Fruit fly (Drosophila melanogaster) whole organism, prepupa: Measurements from ENCODE around the gene CG3402.

ENCODE experiments used
- Blimp-1 ChIP-seq: fragments of 200-800 bp; sonication (Bioruptor generic); optimal IDR thresholded peaks from 3 replicates; lab custom pipeline; 2017; ENCODE audit warnings: missing biosample characterization, missing genetic modification characterization, mild to moderate bottlenecking, moderate library complexity, missing genetic modification reagents
- CG10669 ChIP-seq: fragments of 200-800 bp; sonication (Bioruptor generic); optimal IDR thresholded peaks from 3 replicates; lab custom pipeline; 2018; ENCODE audit warnings: missing biosample characterization, mild to moderate bottlenecking, missing genetic modification characterization, moderate library complexity
- CG11294 ChIP-seq: fragments of 200-800 bp; sonication (Bioruptor generic); IDR thresholded peaks from 2 replicates; pipeline ENCODE4 v1.3.6; 2022; ENCODE audit warnings: missing biosample characterization, missing genetic modification characterization
- CG11762 ChIP-seq: fragments of 200-800 bp; sonication (Bioruptor generic); optimal IDR thresholded peaks from 3 replicates; lab custom pipeline; 2016; ENCODE audit warnings: missing biosample characterization, missing genetic modification characterization; ENCODE audit not compliant: insufficient read depth
- CG1621 ChIP-seq: fragments of 200-800 bp; sonication (Bioruptor generic); optimal IDR thresholded peaks from 3 replicates; lab custom pipeline; 2018; ENCODE audit warnings: missing biosample characterization, mild to moderate bottlenecking, missing genetic modification characterization
- CG16779 ChIP-seq: fragments of 200-800 bp; sonication (Bioruptor generic); optimal IDR thresholded peaks from 3 replicates; lab custom pipeline; 2017; ENCODE audit warnings: missing biosample characterization, mild to moderate bottlenecking, missing genetic modification characterization
- CG31627 ChIP-seq: fragments of 200-800 bp; sonication (Bioruptor generic); optimal IDR thresholded peaks from 3 replicates; lab custom pipeline; 2016; ENCODE audit warnings: missing biosample characterization, missing genetic modification characterization
- CG3919 ChIP-seq: fragments of 200-800 bp; sonication (Bioruptor generic); optimal IDR thresholded peaks from 3 replicates; lab custom pipeline; 2016; ENCODE audit warnings: missing biosample characterization, missing genetic modification characterization
- CG6163 ChIP-seq: fragments of 200-800 bp; sonication (Bioruptor generic); IDR thresholded peaks from 3 replicates; pipeline ENCODE4 v1.3.6; 2022; ENCODE audit warnings: missing biosample characterization, missing genetic modification characterization
- CG6276 ChIP-seq: fragments of 200-800 bp; sonication (Bioruptor generic); optimal IDR thresholded peaks from 2 replicates; lab custom pipeline; 2017; ENCODE audit warnings: missing biosample characterization, mild to moderate bottlenecking, missing genetic modification characterization
- CG6854 ChIP-seq: fragments of 200-800 bp; sonication (Bioruptor generic); optimal IDR thresholded peaks from 2 replicates; lab custom pipeline; 2017; ENCODE audit warnings: missing biosample characterization, mild to moderate bottlenecking, missing genetic modification characterization
- CG7368 ChIP-seq: fragments of 200-800 bp; sonication (Bioruptor generic); optimal IDR thresholded peaks from 3 replicates; lab custom pipeline; 2016; ENCODE audit warnings: missing biosample characterization, missing genetic modification characterization
- CG8319 ChIP-seq: fragments of 200-800 bp; sonication (Bioruptor generic); optimal IDR thresholded peaks from 3 replicates; lab custom pipeline; 2016; ENCODE audit warnings: missing biosample characterization, missing genetic modification characterization
- CG8632 ChIP-seq: fragments of 200-800 bp; sonication (Bioruptor generic); optimal IDR thresholded peaks from 3 replicates; lab custom pipeline; 2016; ENCODE audit warnings: missing biosample characterization, missing genetic modification characterization
- CG9139 ChIP-seq: fragments of 200-800 bp; sonication (Bioruptor generic); optimal IDR thresholded peaks from 3 replicates; lab custom pipeline; 2017; ENCODE audit warnings: missing biosample characterization, mild to moderate bottlenecking, missing genetic modification characterization
- Eip75B ChIP-seq: fragments of 200-800 bp; sonication (Bioruptor generic); optimal IDR thresholded peaks from 3 replicates; lab custom pipeline; 2016; ENCODE audit warnings: missing biosample characterization, missing genetic modification characterization
- Eip78C ChIP-seq: fragments of 200-800 bp; sonication (Bioruptor generic); peaks from one replicate; lab custom pipeline; 2016; ENCODE audit warnings: missing biosample characterization, missing genetic modification characterization
- Gug ChIP-seq: fragments of 200-800 bp; sonication (Bioruptor generic); IDR thresholded peaks from 2 replicates; pipeline ENCODE4 v1.3.6; 2022; ENCODE audit warnings: missing biosample characterization, missing genetic modification characterization
- Hr39 ChIP-seq: fragments of 200-800 bp; sonication (Bioruptor generic); optimal IDR thresholded peaks from 2 replicates; lab custom pipeline; 2016; ENCODE audit warnings: missing biosample characterization, missing genetic modification characterization
- Hr4 ChIP-seq: fragments of 200-800 bp; sonication (Bioruptor generic); optimal IDR thresholded peaks from 3 replicates; lab custom pipeline; 2016; ENCODE audit warnings: missing biosample characterization, missing genetic modification characterization
- Lpt ChIP-seq: fragments of 200-800 bp; sonication (Bioruptor generic); optimal IDR thresholded peaks from 3 replicates; lab custom pipeline; 2016; ENCODE audit warnings: missing biosample characterization, missing genetic modification characterization
- Met ChIP-seq: fragments of 200-800 bp; sonication (Bioruptor generic); optimal IDR thresholded peaks from 3 replicates; lab custom pipeline; 2016; ENCODE audit warnings: missing biosample characterization, missing genetic modification characterization
- Smox ChIP-seq: fragments of 200-800 bp; sonication (Bioruptor generic); optimal IDR thresholded peaks from 3 replicates; lab custom pipeline; 2016; ENCODE audit warnings: missing biosample characterization, missing genetic modification characterization
- Sox102F ChIP-seq: fragments of 200-800 bp; sonication (Bioruptor generic); optimal IDR thresholded peaks from 2 replicates; lab custom pipeline; 2016; ENCODE audit warnings: missing biosample characterization, mild to moderate bottlenecking, missing genetic modification characterization
- Sox14 ChIP-seq: fragments of 200-800 bp; sonication (Bioruptor generic); optimal IDR thresholded peaks from 3 replicates; lab custom pipeline; 2016; ENCODE audit warnings: missing biosample characterization, missing genetic modification characterization
- cyc ChIP-seq: fragments of 200-800 bp; sonication (Bioruptor generic); optimal IDR thresholded peaks from 3 replicates; lab custom pipeline; 2016; ENCODE audit warnings: missing biosample characterization, missing genetic modification characterization
- dsx ChIP-seq: fragments of 200-800 bp; optimal IDR thresholded peaks from 3 replicates; lab custom pipeline; 2019; ENCODE audit warnings: missing biosample characterization, mild to moderate bottlenecking, missing genetic modification characterization, moderate library complexity; ENCODE audit not compliant: poor library complexity, severe bottlenecking
- eg ChIP-seq: fragments of 200-800 bp; sonication (Bioruptor generic); IDR thresholded peaks from 3 replicates; pipeline ENCODE4 v1.3.6; 2022; ENCODE audit warnings: missing biosample characterization, missing genetic modification characterization
- esn ChIP-seq: fragments of 200-800 bp; sonication (Bioruptor generic); optimal IDR thresholded peaks from 2 replicates; lab custom pipeline; 2016; ENCODE audit warnings: missing biosample characterization, mild to moderate bottlenecking, missing genetic modification characterization, moderate library complexity
- fd59A ChIP-seq: fragments of 200-800 bp; sonication (Bioruptor generic); optimal IDR thresholded peaks from 2 replicates; lab custom pipeline; 2017; ENCODE audit warnings: missing biosample characterization, mild to moderate bottlenecking, missing genetic modification characterization, missing genetic modification reagents
- fkh ChIP-seq: fragments of 200-800 bp; sonication (Bioruptor generic); optimal IDR thresholded peaks from 3 replicates; lab custom pipeline; 2017; ENCODE audit warnings: missing biosample characterization, mild to moderate bottlenecking, missing genetic modification characterization, moderate library complexity
- lz ChIP-seq: fragments of 200-800 bp; sonication (Bioruptor generic); optimal IDR thresholded peaks from 3 replicates; lab custom pipeline; 2016; ENCODE audit warnings: missing biosample characterization, missing genetic modification characterization
- pdm3 ChIP-seq: fragments of 200-800 bp; sonication (Bioruptor generic); optimal IDR thresholded peaks from 3 replicates; lab custom pipeline; 2016; ENCODE audit warnings: missing biosample characterization, missing genetic modification characterization
- ss ChIP-seq, 2 experiments: fragments of 200-800 bp; sonication (Bioruptor generic); optimal IDR thresholded peaks; 2 replicates in 1 of 2; 3 replicates in 1 of 2; lab custom pipeline; 2017 to 2018; ENCODE audit warnings: mild to moderate bottlenecking in 2 of 2, missing biosample characterization in 2 of 2, missing genetic modification characterization in 2 of 2, moderate library complexity in 1 of 2
- svp ChIP-seq: fragments of 200-800 bp; sonication (Bioruptor generic); peaks from one replicate; lab custom pipeline; 2016; ENCODE audit warnings: missing biosample characterization, missing genetic modification characterization
- topi ChIP-seq: fragments of 200-800 bp; sonication (Bioruptor generic); optimal IDR thresholded peaks from 3 replicates; lab custom pipeline; 2016; ENCODE audit warnings: missing biosample characterization, missing genetic modification characterization

CG3402 gene

DNA sequence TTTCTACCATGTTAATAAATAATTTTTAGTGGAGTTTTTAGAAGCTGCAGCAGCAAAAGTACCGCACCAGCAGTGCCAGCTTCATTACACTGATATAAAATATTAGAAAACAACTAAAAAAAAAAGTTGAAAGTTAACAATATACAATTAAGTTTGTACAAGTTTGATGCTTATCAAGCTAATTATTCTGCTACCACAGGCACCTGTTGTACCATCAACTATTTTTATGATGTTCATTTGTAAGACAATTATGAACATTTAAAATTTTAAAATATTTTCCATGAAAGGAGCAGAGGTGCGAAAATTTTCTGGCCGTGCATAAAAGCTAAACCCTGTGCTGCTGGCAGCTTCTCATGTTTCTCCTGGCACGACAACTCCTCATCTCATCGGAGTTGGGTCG is 44.3 kb downstream of the CG3402 start (continued):
- peak; percentile 87 for TF ChIP-seq Sox14 (GFP tag; lab: Kevin White, UChicago)
- peak; percentile 53 for TF ChIP-seq Blimp-1 (GFP tag; lab: Kevin White, UChicago)
- TF ChIP-seq Hr4 = peak; percentile 73
- TF ChIP-seq CG3919 (GFP tag; lab: Kevin White, UChicago) = peak; percentile 83
- peak; percentile 88 for TF ChIP-seq cyc (GFP tag; lab: Kevin White, UChicago)
- peak; percentile 78 for TF ChIP-seq CG6276 (GFP tag; lab: Kevin White, UChicago)
- TF ChIP-seq CG8319 (GFP tag; lab: Kevin White, UChicago) = peak; percentile 38
- TF ChIP-seq CG11294 (GFP tag; lab: Robert Waterston, UW) = no peak

DNA sequence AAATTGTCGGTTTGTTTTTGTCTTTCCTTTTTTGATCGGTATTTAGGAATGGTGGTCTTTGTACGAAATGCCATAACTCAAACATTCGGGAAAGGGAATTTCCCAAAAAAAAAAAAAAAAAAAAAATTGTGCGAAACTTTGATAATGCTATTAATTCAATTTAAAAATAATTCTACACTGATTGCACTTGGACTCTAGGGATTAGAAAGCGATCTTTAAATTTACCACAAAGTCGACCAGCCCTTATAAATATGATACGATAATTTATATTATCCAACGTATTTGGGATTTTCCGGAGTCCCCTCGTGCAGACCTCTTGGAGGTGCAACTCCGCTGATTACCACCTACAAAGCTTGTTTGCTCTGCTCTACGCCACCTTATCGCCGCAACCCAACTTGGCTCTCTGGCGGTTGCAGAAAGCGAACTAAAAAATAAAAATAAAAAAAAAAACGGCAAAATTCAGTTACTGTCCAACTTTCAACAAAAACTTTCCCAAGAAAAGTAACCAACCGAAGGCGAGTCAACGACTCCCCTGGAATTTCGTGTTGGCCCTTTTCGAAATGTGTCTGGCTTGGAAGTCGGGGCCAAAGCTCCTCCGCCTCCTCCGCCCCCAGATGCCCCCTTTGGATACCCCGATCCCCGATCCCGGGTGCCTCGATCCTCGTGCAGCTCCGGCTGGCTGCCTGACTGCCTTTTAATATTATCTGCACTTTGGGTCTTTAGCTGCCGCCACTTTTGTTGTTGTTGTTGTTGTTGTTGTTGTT is 44.9 kb downstream of the CG3402 start:
- TF ChIP-seq Eip78C (GFP tag; lab: Kevin White, UChicago) = peak; percentile 64
- 0 out of 2 replicates have a peak, but pooled peaks have one; percentile 9 for TF ChIP-seq CG11294 (GFP tag; lab: Robert Waterston, UW)
- TF ChIP-seq eg (GFP tag; lab: Robert Waterston, UW) = no peak

DNA sequence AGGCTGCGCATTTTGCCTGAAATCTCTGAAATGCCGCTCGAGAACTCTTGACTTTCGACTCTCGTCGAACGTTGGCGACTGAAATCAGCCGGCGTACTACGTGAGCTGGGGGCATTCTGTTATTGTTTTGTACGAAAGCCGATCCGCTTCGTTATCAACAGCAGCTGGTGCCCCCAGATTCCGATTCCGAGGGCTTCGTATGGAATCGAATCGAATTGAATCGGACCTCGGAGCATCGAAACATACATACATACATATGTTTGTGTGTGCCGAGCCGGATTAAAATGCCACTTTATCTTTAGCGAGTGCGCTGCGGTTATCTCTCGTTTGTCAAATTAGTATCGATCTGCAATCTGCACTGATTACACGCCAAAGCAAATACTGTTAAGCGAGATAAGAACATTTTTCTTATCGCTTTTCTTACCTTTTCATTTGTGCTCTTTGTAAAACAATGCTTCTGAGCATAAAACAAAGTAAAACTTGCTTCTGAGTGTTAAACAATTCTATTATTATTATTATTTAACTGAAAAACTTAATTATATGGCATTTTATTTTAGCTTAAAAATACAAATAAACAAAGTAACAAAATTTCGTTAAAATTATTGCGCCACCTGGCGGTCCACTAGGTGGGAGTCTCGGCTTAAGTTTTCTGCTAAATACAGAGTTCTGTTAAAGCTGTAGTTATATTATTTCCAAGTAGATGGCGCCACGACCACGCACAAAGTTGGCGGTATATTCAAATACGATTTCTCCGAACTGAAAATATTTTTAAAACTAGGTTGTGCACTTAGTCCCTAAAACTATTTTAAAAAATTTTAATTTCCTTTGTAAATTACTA is 46.0 kb downstream of the CG3402 start, which contains the start of gene Reg-2:
Gene Reg-2 (minus strand): TSS at position 80 of the 838 bp plus-strand sequence.
- TF ChIP-seq Eip75B (GFP tag; lab: Kevin White, UChicago) (peak; percentile 12), Met (GFP tag; lab: Kevin White, UChicago) (peak; percentile 14), CG7368 (GFP tag; lab: Kevin White, UChicago) (no peak), CG16779 (tag; lab: Kevin White, UChicago) (peak; percentile 29), Hr39 (peak; percentile 3), CG11294 (GFP tag; lab: Robert Waterston, UW) (no peak), CG6854 (peak; percentile 9), Eip78C (GFP tag; lab: Kevin White, UChicago) (peak; percentile 33), fkh (peak; percentile 74), CG1621 (tag; lab: Kevin White, UChicago) (peak; percentile 15), pdm3 (peak; percentile 5), esn (GFP tag; lab: Kevin White, UChicago) (peak; percentile 12), Sox14 (GFP tag; lab: Kevin White, UChicago) (peak; percentile 31), CG10669 (GFP tag; lab: Kevin White, UChicago) (no peak), ss (GFP tag; optimal IDR thresholded peaks at IDR 0.05; lab: Kevin White, UChicago) (peak; percentile 15 to 25), svp (peak; percentile 94), dsx (GFP tag; lab: Kevin White, UChicago) (peak; percentile 88), CG31627 (GFP tag; lab: Kevin White, UChicago) (peak; percentile 14), CG8632 (no peak)

DNA sequence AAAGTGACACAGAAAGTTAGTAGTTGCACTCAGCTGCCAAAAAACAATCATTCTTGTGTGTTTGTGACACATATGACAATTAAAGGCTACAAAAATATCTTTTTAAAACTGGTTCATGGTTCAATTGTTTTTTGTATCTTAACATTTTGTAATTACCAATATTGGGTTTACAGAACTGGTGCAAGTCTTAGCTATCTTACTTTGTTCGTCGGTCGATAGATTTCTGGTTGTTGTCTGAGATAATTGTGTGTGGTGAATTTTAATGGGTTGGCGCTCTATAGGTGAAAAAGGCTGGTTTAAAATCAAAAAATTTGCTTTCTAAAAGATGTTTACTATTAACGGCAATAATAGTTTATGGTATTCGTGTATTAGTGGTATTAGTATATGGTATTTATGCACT is 48.0 kb downstream of the CG3402 start:
- TF ChIP-seq dsx (GFP tag; lab: Kevin White, UChicago) (peak; percentile 89), fd59A (GFP tag; lab: Kevin White, UChicago) (no peak)

DNA sequence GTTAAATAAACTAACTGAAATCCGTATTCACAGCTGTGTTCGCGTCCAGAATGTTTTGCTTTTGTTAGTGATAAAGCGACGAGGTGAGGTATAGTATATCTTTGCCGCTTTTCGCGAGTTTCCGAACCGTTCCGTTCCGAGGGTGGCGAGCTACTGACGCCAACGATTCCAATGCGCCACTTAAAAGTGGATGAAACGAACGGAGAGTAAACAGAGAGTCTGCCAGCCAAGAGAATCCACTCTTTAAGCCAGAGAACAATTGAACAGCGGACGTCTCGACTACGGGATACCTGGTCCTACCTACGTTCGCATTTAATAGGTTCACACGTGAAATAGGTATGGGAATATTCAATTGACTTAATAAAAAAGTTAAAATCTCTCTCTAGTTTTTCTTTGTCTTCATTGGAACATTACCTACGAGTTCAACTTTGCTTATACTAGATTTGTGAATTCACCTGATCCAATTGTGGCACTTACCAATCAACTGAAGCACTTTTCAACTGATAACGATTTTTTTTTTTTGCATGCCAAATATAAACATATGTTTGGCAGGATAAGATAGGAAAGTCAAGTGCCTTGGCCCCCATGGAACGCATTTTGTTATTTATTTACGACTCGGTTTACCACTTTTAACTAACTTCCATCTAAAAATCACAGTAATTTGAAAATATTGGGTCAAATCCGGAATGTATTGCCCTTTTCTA is 48.7 kb downstream of the CG3402 start, which contains the start of gene CG13893:
Gene CG13893 (minus strand): TSS at position 162 of the 704 bp plus-strand sequence.
- TF ChIP-seq Eip78C (GFP tag; lab: Kevin White, UChicago) (peak; percentile 85), Gug (0 out of 2 replicates have a peak, but pooled peaks have one; percentile 11), Smox (GFP tag; lab: Kevin White, UChicago) (no peak), CG6163 (GFP tag; lab: Robert Waterston, UW) (peak; percentile 69), CG9139 (GFP tag; lab: Kevin White, UChicago) (peak; percentile 35), topi (no peak), eg (GFP tag; lab: Robert Waterston, UW) (peak; percentile 39; the same call in 2 of the 3 replicates), Sox102F (GFP tag; lab: Kevin White, UChicago) (no peak), CG6276 (GFP tag; lab: Kevin White, UChicago) (peak; percentile 36), CG11762 (GFP tag; lab: Kevin White, UChicago) (no peak), CG16779 (tag; lab: Kevin White, UChicago) (peak; percentile 34), CG6854 (peak; percentile 37), ss (GFP tag; optimal IDR thresholded peaks at IDR 0.05; lab: Kevin White, UChicago) (peak; percentile 54 to 74), svp (peak; percentile 79), lz (no peak), Lpt (no peak), pdm3 (no peak), CG8632 (peak; percentile 1), fkh (peak; percentile 96), esn (GFP tag; lab: Kevin White, UChicago) (peak; percentile 5)
